Fruit fly (Drosophila melanogaster): ENCODE data around the gene gammaCOP.

dm6 chr3R:31588374-31588773 lies 16.4 kb downstream of the gammaCOP start, which contains the start of gene CG1635:
- TF ChIP-seq psq (optimal IDR thresholded peaks at IDR 0.05) = no peak
- TF ChIP-seq EcR (GFP tag; optimal IDR thresholded peaks at IDR 0.05) = no peak

All from whole organism.